Worm (Caenorhabditis elegans): ENCODE results near the gene ZK287.7.

ce11 chrV:9661514-9661913 lies 31.3 kb upstream of the ZK287.7 start, which contains the start of gene pitr-4:
- TF ChIP-seq hlh-13 (GFP tag; optimal IDR thresholded peaks at IDR 0.05) (no peak), odd-2 (tag; optimal IDR thresholded peaks at IDR 0.05) (no peak), ceh-22 (tag; optimal IDR thresholded peaks at IDR 0.05) (no peak)

Measured in whole organism, late embryonic.